Worm (Caenorhabditis elegans) whole organism, L1 larva: ENCODE data around the gene his-4.
A peak's percentile ranks its signal among the peaks of the same experiment; 100 is the strongest.

Experiments
- C04F5.9 ChIP-seq: sonication (generic microtip); optimal IDR thresholded peaks from 2 replicates; lab custom pipeline; 2016; ENCODE audit warnings: missing genetic modification characterization, missing compliant biosample characterization
- aha-1 ChIP-seq: fragments of 150-350 bp; optimal IDR thresholded peaks from 2 replicates; lab custom pipeline; 2014; ENCODE audit warnings: missing biosample characterization, missing genetic modification characterization
- ama-1 ChIP-seq: fragments of 150-350 bp; optimal IDR thresholded peaks from 2 replicates; lab custom pipeline; 2014
- ceh-63 ChIP-seq: fragments of 200-800 bp; sonication (Bioruptor generic); optimal IDR thresholded peaks from 2 replicates; lab custom pipeline; 2018; ENCODE audit warnings: mild to moderate bottlenecking, missing genetic modification characterization, missing compliant biosample characterization
- ceh-8 ChIP-seq: fragments of 200-800 bp; sonication (Bioruptor generic); optimal IDR thresholded peaks from 2 replicates; lab custom pipeline; 2018; ENCODE audit warnings: mild to moderate bottlenecking, missing genetic modification characterization, moderate library complexity, missing compliant biosample characterization
- ceh-82 ChIP-seq, 3 experiments: fragments of 150-350 bp in 1 of 3; sonication (generic microtip) in 2 of 3; optimal IDR thresholded peaks; 2 replicates each; lab custom pipeline; 2014 to 2017; ENCODE audit warnings: missing biosample characterization in 3 of 3, missing genetic modification characterization in 3 of 3
- ceh-90 ChIP-seq: sonication (generic microtip); optimal IDR thresholded peaks from 2 replicates; lab custom pipeline; 2016; ENCODE audit warnings: missing genetic modification characterization, missing compliant biosample characterization
- dsc-1 ChIP-seq: sonication (generic microtip); optimal IDR thresholded peaks from 2 replicates; lab custom pipeline; 2016; ENCODE audit warnings: mild to moderate bottlenecking, missing genetic modification characterization, missing compliant biosample characterization
- efl-1 ChIP-seq, 4 experiments: fragments of 150-350 bp; optimal IDR thresholded peaks in 3 of 4; peaks in 1 of 4; 1 replicate in 1 of 4; 2 replicates in 3 of 4; lab custom pipeline; 2014; ENCODE audit warnings: missing biosample characterization in 2 of 4, missing genetic modification characterization in 2 of 4, missing genetic modification reagents in 2 of 4
- egl-13 ChIP-seq: sonication (generic microtip); optimal IDR thresholded peaks from 2 replicates; lab custom pipeline; 2016; ENCODE audit warnings: missing genotype, missing genetic modification reagents, missing genetic modification characterization, missing compliant biosample characterization
- egl-27 ChIP-seq, 2 experiments: fragments of 150-350 bp in 1 of 2; sonication (generic microtip); optimal IDR thresholded peaks; 3 replicates each; lab custom pipeline; 2017 to 2018; ENCODE audit warnings: missing biosample characterization in 2 of 2, missing genetic modification characterization in 2 of 2, missing genetic modification reagents in 2 of 2
- elt-3 ChIP-seq, 6 experiments: fragments of 150-350 bp in 1 of 6; sonication (generic microtip); optimal IDR thresholded peaks; 2 replicates each; lab custom pipeline; 2017 to 2018; ENCODE audit warnings: missing biosample characterization in 6 of 6, missing genetic modification characterization in 6 of 6, inconsistent platforms in 1 of 6
- ets-5 ChIP-seq: fragments of 200-800 bp; sonication (Bioruptor generic); IDR thresholded peaks from 2 replicates; pipeline ENCODE4 v1.3.6; 2022; ENCODE audit warnings: missing genetic modification characterization, missing compliant biosample characterization
- fkh-4 ChIP-seq: sonication (generic microtip); optimal IDR thresholded peaks from 2 replicates; lab custom pipeline; 2016; ENCODE audit warnings: missing compliant biosample characterization, missing genetic modification characterization, borderline replicate concordance
- fkh-8 ChIP-seq: sonication (generic microtip); optimal IDR thresholded peaks from 2 replicates; lab custom pipeline; 2016; ENCODE audit warnings: mild to moderate bottlenecking, missing genetic modification characterization, missing compliant biosample characterization
- grh-1 ChIP-seq: fragments of 200-800 bp; sonication (Bioruptor generic); IDR thresholded peaks from 2 replicates; pipeline ENCODE4 v1.3.6; 2022; ENCODE audit warnings: missing genetic modification reagents, missing genetic modification characterization, missing compliant biosample characterization
- hlh-4 ChIP-seq: sonication (generic microtip); optimal IDR thresholded peaks from 2 replicates; lab custom pipeline; 2016; ENCODE audit warnings: mild to moderate bottlenecking, missing genetic modification characterization, missing compliant biosample characterization
- irx-1 ChIP-seq: sonication (generic microtip); optimal IDR thresholded peaks from 2 replicates; lab custom pipeline; 2016; ENCODE audit warnings: missing genetic modification characterization, missing compliant biosample characterization
- lin-13 ChIP-seq: fragments of 150-350 bp; optimal IDR thresholded peaks from 2 replicates; lab custom pipeline; 2014; ENCODE audit warnings: missing biosample characterization, missing genetic modification reagents, missing genetic modification characterization
- lir-3 ChIP-seq: sonication (generic microtip); optimal IDR thresholded peaks from 2 replicates; lab custom pipeline; 2016; ENCODE audit warnings: mild to moderate bottlenecking, missing genetic modification characterization, moderate library complexity, missing compliant biosample characterization; ENCODE audit not compliant: poor library complexity
- lsy-2 ChIP-seq, 2 experiments: fragments of 150-350 bp; optimal IDR thresholded peaks; 2 replicates each; lab custom pipeline; 2014; ENCODE audit warnings: missing biosample characterization in 2 of 2, missing genetic modification characterization in 2 of 2
- mab-9 ChIP-seq: fragments of 200-800 bp; sonication (Bioruptor generic); IDR thresholded peaks from 2 replicates; pipeline ENCODE4 v1.3.6; 2022; ENCODE audit warnings: missing genetic modification reagents, missing genetic modification characterization, missing compliant biosample characterization
- nhr-237 ChIP-seq: fragments of 150-350 bp; optimal IDR thresholded peaks from 2 replicates; lab custom pipeline; 2014; ENCODE audit warnings: missing biosample characterization, missing genetic modification characterization
- nhr-28 ChIP-seq: fragments of 150-350 bp; optimal IDR thresholded peaks from 2 replicates; lab custom pipeline; 2014; ENCODE audit warnings: missing biosample characterization, missing genetic modification characterization
- nhr-47 ChIP-seq: sonication (generic microtip); optimal IDR thresholded peaks from 2 replicates; lab custom pipeline; 2016; ENCODE audit warnings: mild to moderate bottlenecking, missing genetic modification characterization, moderate library complexity, missing compliant biosample characterization
- nhr-71 ChIP-seq: sonication (generic microtip); optimal IDR thresholded peaks from 2 replicates; lab custom pipeline; 2016; ENCODE audit warnings: mild to moderate bottlenecking, missing genetic modification characterization, moderate library complexity, missing compliant biosample characterization
- nhr-76 ChIP-seq: sonication (generic microtip); optimal IDR thresholded peaks from 2 replicates; lab custom pipeline; 2017; ENCODE audit warnings: missing biosample characterization, missing genetic modification characterization
- nhr-77 ChIP-seq: fragments of 150-350 bp; optimal IDR thresholded peaks from 2 replicates; lab custom pipeline; 2014; ENCODE audit warnings: missing biosample characterization, missing genetic modification characterization
- nhr-85 ChIP-seq: sonication (generic microtip); peaks from one replicate; lab custom pipeline; 2016; ENCODE audit warnings: missing genetic modification characterization, inconsistent platforms, missing compliant biosample characterization
- snpc-4 ChIP-seq: fragments of 150-350 bp; optimal IDR thresholded peaks from 2 replicates; lab custom pipeline; 2014; ENCODE audit warnings: missing biosample characterization, missing genetic modification characterization
- sox-4 ChIP-seq: sonication (generic microtip); optimal IDR thresholded peaks from 2 replicates; lab custom pipeline; 2016; ENCODE audit warnings: missing genetic modification characterization, missing compliant biosample characterization
- sup-37 ChIP-seq: fragments of 200-800 bp; sonication (Bioruptor generic); optimal IDR thresholded peaks from 2 replicates; lab custom pipeline; 2018; ENCODE audit warnings: mild to moderate bottlenecking, missing genetic modification characterization, missing compliant biosample characterization
- tbx-2 ChIP-seq: sonication (generic microtip); optimal IDR thresholded peaks from 2 replicates; lab custom pipeline; 2016; ENCODE audit warnings: missing genetic modification characterization, missing compliant biosample characterization
- tlp-1 ChIP-seq: fragments of 150-350 bp; optimal IDR thresholded peaks from 2 replicates; lab custom pipeline; 2014; ENCODE audit warnings: missing biosample characterization, missing genetic modification characterization
- unc-130 ChIP-seq: fragments of 150-350 bp; optimal IDR thresholded peaks from 2 replicates; lab custom pipeline; 2017; ENCODE audit warnings: missing biosample characterization, missing genetic modification characterization, inconsistent platforms
- unc-30 ChIP-seq: sonication (generic microtip); optimal IDR thresholded peaks from 2 replicates; lab custom pipeline; 2017; ENCODE audit warnings: missing biosample characterization, missing genetic modification characterization
- unc-98 ChIP-seq: fragments of 200-800 bp; sonication (Bioruptor generic); IDR thresholded peaks from 2 replicates; pipeline ENCODE4 v1.3.6; 2022; ENCODE audit warnings: missing genetic modification characterization, missing compliant biosample characterization
- vab-15 ChIP-seq: sonication (generic microtip); optimal IDR thresholded peaks from 2 replicates; lab custom pipeline; 2017; ENCODE audit warnings: missing genotype, mild to moderate bottlenecking, missing genetic modification characterization, missing compliant biosample characterization
- zag-1 ChIP-seq: fragments of 150-350 bp; optimal IDR thresholded peaks from 2 replicates; lab custom pipeline; 2014; ENCODE audit warnings: missing biosample characterization, missing genetic modification characterization
- ztf-11 ChIP-seq, 2 experiments: sonication (generic microtip); optimal IDR thresholded peaks; 2 replicates each; lab custom pipeline; 2016 to 2017; ENCODE audit warnings: missing genetic modification characterization in 2 of 2, missing biosample characterization in 1 of 2, missing compliant biosample characterization in 1 of 2

Gene his-4

DNA sequence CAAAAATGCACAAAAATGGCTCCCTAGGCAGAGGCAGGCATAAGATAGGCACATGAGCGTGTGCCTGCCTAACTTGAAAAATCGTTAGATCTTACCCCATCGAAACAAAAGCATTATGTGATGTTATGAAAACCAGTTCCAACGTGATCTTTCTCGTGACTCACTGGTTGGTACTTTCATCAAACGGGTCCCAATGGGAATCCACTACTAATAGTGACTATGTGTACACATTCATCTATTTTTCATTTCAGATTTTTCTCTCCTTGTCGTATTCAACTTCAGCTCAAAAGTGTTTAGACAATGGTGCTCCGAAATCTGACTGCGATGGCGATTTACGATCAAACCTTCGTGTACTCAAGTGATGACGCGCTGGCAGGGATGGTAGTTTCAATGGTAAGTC, 22.6 kb downstream of the his-4 start, which contains the start of gene srx-43:
TSS of gene srx-43 (plus strand) at position 301 of the 400 bp plus-strand sequence.
- TF ChIP-seq aha-1 (no peak), nhr-71 (tag; lab: Kevin White, UChicago) (no peak), unc-98 (GFP tag; lab: Robert Waterston, UW) (no peak), nhr-237 (no peak), nhr-77 (no peak), irx-1 (tag; lab: Kevin White, UChicago) (no peak), sox-4 (tag; lab: Kevin White, UChicago) (no peak), nhr-28 (tag; lab: Kevin White, UChicago) (no peak), zag-1 (tag; lab: Kevin White, UChicago) (no peak), elt-3 (tag; optimal IDR thresholded peaks at IDR 0.05; lab: Kevin White, UChicago) (no peak), ets-5 (GFP tag; lab: Robert Waterston, UW) (no peak), lin-13 (no peak)

ce11 chrV:16016977-16017376, 23.3 kb downstream of the his-4 start:
- no peak for TF ChIP-seq C04F5.9 (tag; lab: Kevin White, UChicago)
- no peak for TF ChIP-seq egl-13 (tag; lab: Kevin White, UChicago)
- no peak for TF ChIP-seq snpc-4 (tag; lab: Kevin White, UChicago)
- peak; percentile 66 for TF ChIP-seq ceh-8 (GFP tag; lab: Kevin White, UChicago)
- no peak for TF ChIP-seq lsy-2 (tag; optimal IDR thresholded peaks at IDR 0.05; lab: Kevin White, UChicago)
- TF ChIP-seq nhr-28 (tag; lab: Kevin White, UChicago), result no peak

DNA sequence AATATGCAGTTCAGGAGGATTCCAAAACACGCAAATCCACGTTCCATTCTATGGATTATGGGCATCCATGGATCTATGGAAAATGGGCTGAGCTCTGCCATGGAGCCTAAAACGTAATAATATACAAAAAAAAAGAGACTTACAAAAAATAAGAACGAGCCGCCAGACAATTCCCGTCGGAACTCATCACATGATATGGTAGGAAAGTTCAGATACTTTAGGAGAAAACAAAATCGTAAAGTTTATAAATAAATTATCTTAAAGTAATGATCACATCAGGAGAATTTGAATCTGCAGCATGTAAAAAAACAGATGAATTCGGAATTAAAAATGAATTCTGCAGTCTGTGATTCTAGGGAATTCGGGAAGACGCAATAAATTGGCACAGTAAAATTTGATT, 24.7 kb downstream of the his-4 start, which contains the start of gene str-232:
TSS of gene str-232 (minus strand) at position 101 of the 400 bp plus-strand sequence.
- TF ChIP-seq tlp-1 (tag; lab: Kevin White, UChicago) (no peak), ceh-8 (GFP tag; lab: Kevin White, UChicago) (no peak)

DNA sequence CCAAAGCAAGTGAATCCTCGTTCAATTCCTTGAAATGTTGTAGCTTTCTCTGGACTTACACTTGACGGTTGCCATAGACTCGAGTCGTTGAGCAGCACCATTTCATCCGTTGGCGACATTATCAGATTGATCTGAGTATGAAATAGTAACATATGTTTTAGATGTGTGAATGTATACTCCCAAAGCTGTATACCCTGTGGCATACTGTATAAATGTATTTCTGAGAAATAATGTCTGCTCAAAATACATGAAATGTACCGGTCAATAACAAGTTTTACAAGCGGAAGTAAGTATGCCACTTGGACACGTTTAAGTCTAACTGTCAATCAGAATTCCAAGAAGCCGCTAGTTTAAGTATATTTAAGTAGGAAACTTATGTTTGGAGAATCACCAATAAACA, 30.8 kb downstream of the his-4 start, which contains the start of gene str-233:
TSS of gene str-233 (minus strand) at position 101 of the 400 bp plus-strand sequence.
- no peak for TF ChIP-seq unc-30 (tag; lab: Kevin White, UChicago)

DNA sequence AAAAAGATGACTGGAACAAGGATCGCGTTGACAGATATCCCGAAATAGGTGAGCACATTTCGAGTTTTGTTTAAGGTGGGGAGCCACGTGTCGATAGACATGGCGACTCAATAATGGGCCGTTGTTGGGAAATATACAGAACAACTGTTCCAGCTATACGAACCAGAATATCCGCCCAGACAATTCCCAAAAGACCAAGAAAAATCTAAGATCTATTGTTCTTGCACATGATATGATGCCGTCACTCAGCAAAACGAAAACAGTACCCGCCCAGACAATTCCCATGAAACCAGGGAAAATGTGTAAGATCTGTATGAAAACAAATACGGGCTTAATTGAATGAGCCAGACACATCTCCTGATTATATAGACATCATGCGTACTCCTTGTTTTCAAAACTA, 32.8 kb downstream of the his-4 start, which contains the start of gene str-231:
TSS of gene str-231 (minus strand) at position 101 of the 400 bp plus-strand sequence.
- TF ChIP-seq efl-1 (optimal IDR thresholded peaks at IDR 0.05; lab: Kevin White, UChicago), result no peak
- peak in 1 of 2 experiments; percentile 45 for TF ChIP-seq efl-1 (GFP tag; optimal IDR thresholded peaks at IDR 0.05 in 1 of 2; lab: Kevin White, UChicago)
- no peak for TF ChIP-seq nhr-47
- peak; percentile 38 for TF ChIP-seq fkh-8 (tag; lab: Kevin White, UChicago)

DNA sequence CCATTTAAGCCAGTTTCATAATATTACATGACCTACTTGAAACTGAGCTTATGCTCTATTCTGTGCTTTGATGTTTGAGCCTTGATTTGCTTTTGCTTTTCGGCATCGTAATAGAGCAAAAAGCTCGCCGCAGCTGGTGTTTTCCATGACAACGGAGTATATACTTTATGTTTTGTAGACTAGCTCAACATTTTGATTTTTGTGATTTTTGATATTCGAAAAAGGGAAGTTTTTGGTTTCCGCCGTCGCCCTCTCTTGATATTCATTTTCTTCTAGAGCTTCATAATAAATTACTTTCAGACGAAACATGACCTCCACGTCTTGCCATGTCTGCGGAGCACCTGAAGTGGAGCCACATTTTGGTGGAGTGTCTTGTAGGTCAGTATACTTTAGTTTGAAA, 38.0 kb downstream of the his-4 start, which contains the start of gene nhr-63:
TSS of gene nhr-63 (plus strand) at position 301 of the 400 bp plus-strand sequence.
- TF ChIP-seq efl-1 (optimal IDR thresholded peaks at IDR 0.05; lab: Kevin White, UChicago) (no peak), efl-1 (GFP tag; optimal IDR thresholded peaks at IDR 0.05 in 1 of 2; lab: Kevin White, UChicago) (peak in 1 of 2 experiments; percentile 3), ztf-11 (tag; optimal IDR thresholded peaks at IDR 0.05; lab: Kevin White, UChicago) (no peak)

DNA sequence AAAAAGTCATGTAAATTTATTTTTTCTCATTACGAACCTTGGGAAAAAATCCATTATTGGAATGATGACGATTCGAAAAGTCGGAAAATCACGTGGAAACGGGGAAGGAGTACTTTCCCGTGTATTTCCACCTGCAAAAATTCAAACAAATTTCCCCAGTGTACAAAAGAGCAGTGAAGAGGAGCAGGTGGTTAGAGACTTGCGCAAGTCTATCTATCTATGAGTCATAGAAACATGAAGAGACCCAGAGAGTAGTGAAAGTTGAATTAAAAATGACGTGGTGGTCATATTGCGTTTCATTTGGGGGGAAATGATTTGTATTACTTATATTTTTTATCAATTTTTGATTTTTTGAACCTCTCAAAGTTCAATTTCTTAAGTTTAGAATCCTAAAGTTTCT, 39.9 kb downstream of the his-4 start, which contains the start of gene nhr-50:
TSS of gene nhr-50 (minus strand) at position 199 of the 400 bp plus-strand sequence.
- TF ChIP-seq unc-130 (tag; lab: Kevin White, UChicago) (no peak), nhr-85 (tag; lab: Kevin White, UChicago) (peak; percentile 85), ceh-90 (tag; lab: Kevin White, UChicago) (no peak), ceh-8 (GFP tag; lab: Kevin White, UChicago) (peak; percentile 38), ceh-82 (tag; optimal IDR thresholded peaks at IDR 0.05; lab: Kevin White, UChicago) (peak in 2 of 3 experiments; percentile 16 to 49), sup-37 (no peak), hlh-4 (tag; lab: Kevin White, UChicago) (peak; percentile 80), ets-5 (GFP tag; lab: Robert Waterston, UW) (no peak), vab-15 (tag; lab: Kevin White, UChicago) (no peak), ceh-63 (no peak), ama-1 (lab: Kevin White, UChicago) (no peak), nhr-77 (peak; percentile 51), grh-1 (no peak), lin-13 (no peak), fkh-4 (tag; lab: Kevin White, UChicago) (no peak), dsc-1 (no peak), mab-9 (GFP tag; lab: Robert Waterston, UW) (no peak), tbx-2 (tag; lab: Kevin White, UChicago) (peak; percentile 11), tlp-1 (tag; lab: Kevin White, UChicago) (no peak), egl-27 (tag; optimal IDR thresholded peaks at IDR 0.05; lab: Kevin White, UChicago) (peak in 1 of 2 experiments; percentile 26), nhr-76 (tag; lab: Kevin White, UChicago) (no peak), lir-3 (tag; lab: Kevin White, UChicago) (no peak)
